Worm (Caenorhabditis elegans): ENCODE data around the gene him-5.

DNA sequence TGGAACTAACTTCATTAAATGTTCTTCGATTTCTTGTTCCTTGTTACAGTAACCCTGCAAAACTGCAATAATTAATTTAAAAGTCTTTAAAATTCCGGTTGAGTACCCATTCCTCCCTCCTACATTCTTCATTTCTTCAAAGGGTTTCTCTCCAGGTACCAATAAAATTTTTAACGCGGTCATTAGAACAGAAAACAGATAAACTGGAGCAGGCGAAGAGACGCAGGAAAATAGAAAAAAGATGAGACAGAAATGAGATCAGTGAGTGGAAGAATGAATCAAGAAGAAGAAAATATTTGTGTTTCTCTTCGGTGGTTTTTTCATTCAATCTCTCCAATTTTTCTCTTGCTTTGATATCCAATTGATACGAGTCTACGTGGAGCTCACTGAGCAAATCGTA, 3.6 kb downstream of the him-5 start, which contains the start of gene D1086.8:
- TF ChIP-seq zfp-2 (tag; optimal IDR thresholded peaks at IDR 0.05): no peak
- no peak for TF ChIP-seq lin-29 (GFP tag; IDR thresholded peaks at IDR 0.05)
- TF ChIP-seq attf-4 (tag; optimal IDR thresholded peaks at IDR 0.05): no peak
- no peak for TF ChIP-seq pqm-1 (tag; optimal IDR thresholded peaks at IDR 0.05)
